Fruit fly (Drosophila melanogaster) whole organism, embryonic: ENCODE results near the gene CG2841.
A peak's percentile ranks its signal among the peaks of the same experiment; 100 is the strongest.

Experiments
- Atf-2 ChIP-seq: fragments of 200-800 bp; sonication (Bioruptor generic); optimal IDR thresholded peaks from 2 replicates; lab custom pipeline; 2016; ENCODE audit warnings: missing biosample characterization, missing genetic modification characterization
- Atf6 ChIP-seq: fragments of 200-800 bp; sonication (Bioruptor generic); IDR thresholded peaks from 2 replicates; pipeline ENCODE4 v1.3.6; 2022; ENCODE audit warnings: missing biosample characterization, missing genetic modification characterization
- Awh ChIP-seq: fragments of 200-800 bp; sonication (Bioruptor generic); IDR thresholded peaks from 2 replicates; pipeline ENCODE4, ENCODE4 v1.3.6; 2022; ENCODE audit warnings: missing biosample characterization, missing genetic modification characterization
- CG10321 ChIP-seq: fragments of 200-800 bp; sonication (Bioruptor generic); IDR thresholded peaks from 2 replicates; pipeline ENCODE4 v1.3.6; 2022; ENCODE audit warnings: missing biosample characterization, missing genetic modification characterization
- CG10959 ChIP-seq: fragments of 200-800 bp; sonication (Bioruptor generic); IDR thresholded peaks from 2 replicates; pipeline ENCODE4 v1.3.6; 2022; ENCODE audit warnings: missing biosample characterization, missing genetic modification characterization
- CG11085 ChIP-seq: fragments of 200-800 bp; sonication (Bioruptor generic); IDR thresholded peaks from 2 replicates; pipeline ENCODE4 v1.3.6; 2022; ENCODE audit warnings: missing biosample characterization, missing genetic modification characterization
- CG11093 ChIP-seq: fragments of 200-800 bp; sonication (Bioruptor generic); IDR thresholded peaks from 3 replicates; pipeline ENCODE4 v1.3.6; 2022; ENCODE audit warnings: missing biosample characterization, missing genetic modification characterization
- CG11560 ChIP-seq: fragments of 200-800 bp; sonication (Bioruptor generic); IDR thresholded peaks from 3 replicates; pipeline ENCODE4 v1.3.6; 2022; ENCODE audit warnings: missing biosample characterization, missing genetic modification characterization
- CG14441 ChIP-seq: fragments of 200-800 bp; sonication (Bioruptor generic); IDR thresholded peaks from 2 replicates; pipeline ENCODE4 v1.3.6; 2022; ENCODE audit warnings: missing biosample characterization, missing genetic modification characterization
- CG17829 ChIP-seq: fragments of 200-800 bp; optimal IDR thresholded peaks from 2 replicates; lab custom pipeline; 2019; ENCODE audit warnings: missing biosample characterization, mild to moderate bottlenecking, missing genetic modification characterization, moderate library complexity
- CG34224 ChIP-seq: fragments of 200-800 bp; sonication (Bioruptor generic); IDR thresholded peaks from 3 replicates; pipeline ENCODE4 v1.3.6; 2022; ENCODE audit warnings: missing biosample characterization, missing genetic modification characterization; ENCODE audit not compliant: partially characterized antibody
- CG43689 ChIP-seq: fragments of 200-800 bp; sonication (Bioruptor generic); IDR thresholded peaks from 2 replicates; pipeline ENCODE4 v1.3.6; 2022; ENCODE audit warnings: missing biosample characterization, missing genetic modification characterization
- CG4854 ChIP-seq: fragments of 200-800 bp; sonication (Bioruptor generic); optimal IDR thresholded peaks from 2 replicates; lab custom pipeline; 2016; ENCODE audit warnings: missing biosample characterization, missing genetic modification characterization, inconsistent platforms
- CG7271 ChIP-seq: fragments of 200-800 bp; sonication (Bioruptor generic); optimal IDR thresholded peaks from 2 replicates; lab custom pipeline; 2018; ENCODE audit warnings: missing biosample characterization, mild to moderate bottlenecking, missing genetic modification characterization, moderate library complexity
- CG7357 ChIP-seq: fragments of 200-800 bp; sonication (Bioruptor generic); IDR thresholded peaks from 3 replicates; pipeline ENCODE4 v1.3.6; 2022; ENCODE audit warnings: missing biosample characterization, missing genetic modification characterization
- CG7839 ChIP-seq: fragments of 200-800 bp; sonication (Bioruptor generic); optimal IDR thresholded peaks from 3 replicates; lab custom pipeline; 2018; ENCODE audit warnings: missing biosample characterization, mild to moderate bottlenecking, missing genetic modification characterization, moderate library complexity
- CG9215 ChIP-seq: fragments of 200-800 bp; sonication (Bioruptor generic); IDR thresholded peaks from 2 replicates; pipeline ENCODE4 v1.3.6; 2022; ENCODE audit warnings: missing biosample characterization, missing genetic modification characterization
- CG9437 ChIP-seq: fragments of 200-800 bp; sonication (Bioruptor generic); optimal IDR thresholded peaks from 2 replicates; lab custom pipeline; 2018; ENCODE audit warnings: missing biosample characterization, mild to moderate bottlenecking, missing genetic modification characterization
- Ets65A ChIP-seq: fragments of 200-800 bp; sonication (Bioruptor generic); peaks from one replicate; lab custom pipeline; 2016; ENCODE audit warnings: missing biosample characterization, missing genetic modification characterization
- Fer1 ChIP-seq: fragments of 200-800 bp; sonication (Bioruptor generic); optimal IDR thresholded peaks from 2 replicates; lab custom pipeline; 2017; ENCODE audit warnings: missing biosample characterization, mild to moderate bottlenecking, missing genetic modification characterization
- Fer2 ChIP-seq: fragments of 200-800 bp; sonication (Bioruptor generic); optimal IDR thresholded peaks from 2 replicates; lab custom pipeline; 2018; ENCODE audit warnings: missing biosample characterization, mild to moderate bottlenecking, missing genetic modification characterization, moderate library complexity
- Fer3 ChIP-seq: fragments of 200-800 bp; sonication (Bioruptor generic); optimal IDR thresholded peaks from 2 replicates; lab custom pipeline; 2018; ENCODE audit warnings: missing biosample characterization, mild to moderate bottlenecking, missing genetic modification characterization, moderate library complexity
- H15 ChIP-seq: fragments of 200-800 bp; sonication (Bioruptor generic); IDR thresholded peaks from 3 replicates; pipeline ENCODE4 v1.3.6; 2022; ENCODE audit warnings: missing biosample characterization, missing genetic modification characterization
- H2.0 ChIP-seq: fragments of 200-800 bp; sonication (Bioruptor generic); IDR thresholded peaks from 2 replicates; pipeline ENCODE4 v1.3.6; 2022; ENCODE audit warnings: missing biosample characterization, missing genetic modification characterization
- HLH54F ChIP-seq: fragments of 200-800 bp; sonication (Bioruptor generic); optimal IDR thresholded peaks from 3 replicates; lab custom pipeline; 2016; ENCODE audit warnings: missing biosample characterization, missing genetic modification characterization
- HmgZ ChIP-seq: fragments of 200-800 bp; sonication (Bioruptor generic); optimal IDR thresholded peaks from 2 replicates; lab custom pipeline; 2018; ENCODE audit warnings: missing biosample characterization, mild to moderate bottlenecking, missing genetic modification characterization
- Hr78 ChIP-seq, 2 experiments: fragments of 200-800 bp in 1 of 2; fragments of >200 bp in 1 of 2; sonication (Bioruptor generic) in 1 of 2; optimal IDR thresholded peaks; 2 replicates each; lab custom pipeline; 2017 to 2019; ENCODE audit warnings: missing biosample characterization in 2 of 2, missing genetic modification characterization in 2 of 2, mild to moderate bottlenecking in 1 of 2, moderate library complexity in 1 of 2
- Hsf ChIP-seq: fragments of 200-800 bp; sonication (Bioruptor generic); optimal IDR thresholded peaks from 3 replicates; lab custom pipeline; 2016; ENCODE audit warnings: missing biosample characterization, missing genetic modification characterization
- Lhr ChIP-seq: fragments of 200-800 bp; sonication (Bioruptor generic); optimal IDR thresholded peaks from 3 replicates; lab custom pipeline; 2017; ENCODE audit warnings: mild to moderate bottlenecking, missing biosample characterization, missing genetic modification reagents, missing genetic modification characterization
- Neu2 ChIP-seq: fragments of 200-800 bp; sonication (Bioruptor generic); optimal IDR thresholded peaks from 3 replicates; lab custom pipeline; 2016; ENCODE audit warnings: missing biosample characterization, missing genetic modification characterization, borderline replicate concordance
- Rfx ChIP-seq: fragments of 200-800 bp; sonication (Bioruptor generic); IDR thresholded peaks from 2 replicates; pipeline ENCODE4 v1.3.6; 2022; ENCODE audit warnings: missing biosample characterization, missing genetic modification characterization
- Sry-β ChIP-seq: fragments of 200-800 bp; sonication (Bioruptor generic); optimal IDR thresholded peaks from 2 replicates; lab custom pipeline; 2018; ENCODE audit warnings: missing biosample characterization, mild to moderate bottlenecking, missing genetic modification characterization, moderate library complexity
- Taf1 ChIP-seq: fragments of 200-800 bp; sonication (Bioruptor generic); IDR thresholded peaks from 2 replicates; pipeline ENCODE4 v1.3.6; 2022; ENCODE audit warnings: missing biosample characterization, missing genetic modification characterization
- Tbp ChIP-seq: fragments of >200 bp; optimal IDR thresholded peaks from 2 replicates; lab custom pipeline; 2018; ENCODE audit warnings: missing biosample characterization, missing genetic modification characterization
- ato ChIP-seq: fragments of 200-800 bp; sonication (Bioruptor generic); IDR thresholded peaks from 2 replicates; pipeline ENCODE4 v1.3.6; 2022; ENCODE audit warnings: missing biosample characterization, missing genetic modification characterization; ENCODE audit not compliant: partially characterized antibody
- caup ChIP-seq: fragments of 200-800 bp; sonication (Bioruptor generic); optimal IDR thresholded peaks from 3 replicates; lab custom pipeline; 2017; ENCODE audit warnings: missing biosample characterization, mild to moderate bottlenecking, missing genetic modification characterization, moderate library complexity; ENCODE audit not compliant: severe bottlenecking
- cg ChIP-seq: fragments of 200-800 bp; sonication (Bioruptor generic); optimal IDR thresholded peaks from 3 replicates; lab custom pipeline; 2019; ENCODE audit warnings: missing biosample characterization, mild to moderate bottlenecking, missing genetic modification characterization, moderate library complexity
- croc ChIP-seq: fragments of 200-800 bp; sonication (Bioruptor generic); conservative IDR thresholded peaks from 3 replicates; pipeline ENCODE4 v1.3.6; 2022; ENCODE audit warnings: missing biosample characterization, missing genetic modification characterization
- en ChIP-seq: fragments of 200-800 bp; sonication (Bioruptor generic); optimal IDR thresholded peaks from 2 replicates; lab custom pipeline; 2016; ENCODE audit warnings: missing biosample characterization, missing genetic modification characterization
- gt ChIP-seq: fragments of 200-800 bp; sonication (Bioruptor generic); IDR thresholded peaks from 2 replicates; pipeline ENCODE4 v1.3.6; 2022; ENCODE audit warnings: missing biosample characterization, missing genetic modification characterization
- h ChIP-seq: fragments of >200 bp; optimal IDR thresholded peaks from 2 replicates; lab custom pipeline; 2017
- hb ChIP-seq: fragments of 200-800 bp; sonication (Bioruptor generic); IDR thresholded peaks from 3 replicates; pipeline ENCODE4 v1.3.6; 2022; ENCODE audit warnings: missing biosample characterization, missing genetic modification characterization; ENCODE audit not compliant: partially characterized antibody
- inv ChIP-seq: fragments of 200-800 bp; sonication (Bioruptor generic); IDR thresholded peaks from 2 replicates; pipeline ENCODE4 v1.3.6; 2022; ENCODE audit warnings: missing biosample characterization, missing genetic modification characterization; ENCODE audit not compliant: partially characterized antibody
- ken ChIP-seq: fragments of 200-800 bp; sonication (Bioruptor generic); IDR thresholded peaks from 3 replicates; pipeline ENCODE4 v1.3.6; 2022; ENCODE audit warnings: missing biosample characterization, missing genetic modification characterization
- kni ChIP-seq: fragments of 200-800 bp; sonication (Bioruptor generic); optimal IDR thresholded peaks from 3 replicates; lab custom pipeline; 2017; ENCODE audit warnings: mild to moderate bottlenecking, missing biosample characterization, missing genetic modification reagents, missing genetic modification characterization
- peb ChIP-seq: fragments of 200-800 bp; sonication (Bioruptor generic); IDR thresholded peaks from 2 replicates; pipeline ENCODE4 v1.3.6; 2022; ENCODE audit warnings: missing biosample characterization, missing genetic modification characterization
- stc ChIP-seq: fragments of 200-800 bp; sonication (Bioruptor generic); IDR thresholded peaks from 2 replicates; pipeline ENCODE4 v1.3.6; 2022; ENCODE audit warnings: missing biosample characterization, missing genetic modification characterization
- wdn ChIP-seq: fragments of 200-800 bp; sonication (Bioruptor generic); IDR thresholded peaks from 2 replicates; pipeline ENCODE4 v1.3.6; 2022; ENCODE audit warnings: missing biosample characterization, missing genetic modification characterization
- zen ChIP-seq: fragments of 200-800 bp; sonication (Bioruptor generic); optimal IDR thresholded peaks from 3 replicates; lab custom pipeline; 2018; ENCODE audit warnings: missing biosample characterization, mild to moderate bottlenecking, missing genetic modification characterization, moderate library complexity

The CG2841 gene

dm6 chrX:2303771-2304513 is 62.2 kb downstream of the CG2841 start (continued):
- no peak for TF ChIP-seq CG34224 (GFP tag; lab: Robert Waterston, UW)
- TF ChIP-seq Ets65A (GFP tag; lab: Kevin White, UChicago) = peak; percentile 99
- TF ChIP-seq CG17829 = peak; percentile 83
- TF ChIP-seq Awh = peak; percentile 82
- TF ChIP-seq HLH54F (GFP tag; lab: Kevin White, UChicago) = peak; percentile 94
- TF ChIP-seq stc (GFP tag; lab: Robert Waterston, UW) = peak; percentile 82
- TF ChIP-seq Neu2 (GFP tag; lab: Kevin White, UChicago) = peak; percentile 68
- peak; percentile 91 for TF ChIP-seq Hsf
- TF ChIP-seq CG7357 (GFP tag; lab: Robert Waterston, UW) = peak; percentile 69
- TF ChIP-seq caup (GFP tag; lab: Kevin White, UChicago) = peak; percentile 87
- TF ChIP-seq h (lab: Kevin White, UChicago) = no peak
- TF ChIP-seq Fer1 (GFP tag; lab: Kevin White, UChicago) = peak; percentile 93
- no peak for TF ChIP-seq ato (GFP tag; lab: Robert Waterston, UW)
- peak; percentile 38; the same call in 1 of the 2 replicates for TF ChIP-seq gt (GFP tag; lab: Robert Waterston, UW)
- TF ChIP-seq Fer3 = peak; percentile 83
- peak; percentile 63 for TF ChIP-seq Lhr (GFP tag; lab: Kevin White, UChicago)
- no peak for TF ChIP-seq hb (GFP tag; lab: Robert Waterston, UW)
- TF ChIP-seq CG4854 = peak; percentile 81
- TF ChIP-seq CG7839 = peak; percentile 92
- peak; percentile 46; the same call in 1 of the 3 replicates for TF ChIP-seq H15 (GFP tag; lab: Robert Waterston, UW)
- peak; percentile 66; the same call in 1 of the 3 replicates for TF ChIP-seq CG11093 (GFP tag; lab: Robert Waterston, UW)
- peak; percentile 88 for TF ChIP-seq Atf6 (GFP tag; lab: Robert Waterston, UW)
- peak; percentile 80 for TF ChIP-seq kni (GFP tag; lab: Kevin White, UChicago)
- TF ChIP-seq Hr78 (GFP tag; optimal IDR thresholded peaks at IDR 0.05; lab: Kevin White, UChicago) = peak in 1 of 2 experiments; percentile 70
- peak; percentile 52 for TF ChIP-seq CG10959
- peak; percentile 85 for TF ChIP-seq Rfx
- TF ChIP-seq HmgZ = peak; percentile 94
- TF ChIP-seq Tbp = no peak
- TF ChIP-seq CG11085 (GFP tag; lab: Robert Waterston, UW) = peak; percentile 64
- peak; percentile 89 for TF ChIP-seq Atf-2 (GFP tag; lab: Kevin White, UChicago)
- peak; percentile 70; the same call in 1 of the 2 replicates for TF ChIP-seq CG10321 (GFP tag; lab: Robert Waterston, UW)
- TF ChIP-seq Fer2 (tag; lab: Kevin White, UChicago) = peak; percentile 60
- TF ChIP-seq CG14441 (GFP tag; lab: Robert Waterston, UW) = peak; percentile 87
- peak; percentile 64 for TF ChIP-seq en (GFP tag; lab: Kevin White, UChicago)
- TF ChIP-seq zen (tag; lab: Kevin White, UChicago) = peak; percentile 69
- peak; percentile 71 for TF ChIP-seq cg (GFP tag; lab: Kevin White, UChicago)
- peak; percentile 77; the same call in 1 of the 2 replicates for TF ChIP-seq peb (GFP tag; lab: Robert Waterston, UW)
- TF ChIP-seq CG43689 (GFP tag; lab: Robert Waterston, UW) = no peak
- TF ChIP-seq croc (GFP tag; lab: Robert Waterston, UW) = peak; percentile 73
- no peak for TF ChIP-seq inv (GFP tag; lab: Robert Waterston, UW)
- TF ChIP-seq Taf1 (GFP tag; lab: Robert Waterston, UW) = no peak; the same call in 1 of the 2 replicates
- peak; percentile 68 for TF ChIP-seq CG9215 (GFP tag; lab: Robert Waterston, UW)
- peak; percentile 25 for TF ChIP-seq CG7271 (tag; lab: Kevin White, UChicago)
- peak; percentile 57; the same call in 1 of the 2 replicates for TF ChIP-seq wdn (GFP tag; lab: Robert Waterston, UW)
- TF ChIP-seq ken (GFP tag; lab: Robert Waterston, UW) = peak; percentile 71; the same call in 2 of the 3 replicates
- TF ChIP-seq Sry-β (GFP tag; lab: Kevin White, UChicago) = no peak
- TF ChIP-seq H2.0 (GFP tag; lab: Robert Waterston, UW) = peak; percentile 78
- TF ChIP-seq CG11560 (tag; lab: Robert Waterston, UW) = peak; percentile 54; the same call in 2 of the 3 replicates
- TF ChIP-seq CG9437 (GFP tag; lab: Kevin White, UChicago) = peak; percentile 82
